Worm (Caenorhabditis elegans) whole organism, L4/young adult: Measurements from ENCODE around the gene Y69A2AR.12.

Source experiments
- W03F9.2 ChIP-seq: fragments of 150-350 bp; optimal IDR thresholded peaks from 2 replicates; lab custom pipeline; 2014; ENCODE audit warnings: missing biosample characterization, missing genetic modification characterization
- dao-5 ChIP-seq: sonication (generic microtip); optimal IDR thresholded peaks from 2 replicates; lab custom pipeline; 2016; ENCODE audit warnings: missing genotype, missing genetic modification characterization, moderate library complexity, missing compliant biosample characterization
- him-1 ChIP-seq: sonication (generic microtip); optimal IDR thresholded peaks from 2 replicates; lab custom pipeline; 2016; ENCODE audit warnings: missing genotype, missing genetic modification reagents, missing genetic modification characterization, missing compliant biosample characterization

Y69A2AR.12 gene

DNA sequence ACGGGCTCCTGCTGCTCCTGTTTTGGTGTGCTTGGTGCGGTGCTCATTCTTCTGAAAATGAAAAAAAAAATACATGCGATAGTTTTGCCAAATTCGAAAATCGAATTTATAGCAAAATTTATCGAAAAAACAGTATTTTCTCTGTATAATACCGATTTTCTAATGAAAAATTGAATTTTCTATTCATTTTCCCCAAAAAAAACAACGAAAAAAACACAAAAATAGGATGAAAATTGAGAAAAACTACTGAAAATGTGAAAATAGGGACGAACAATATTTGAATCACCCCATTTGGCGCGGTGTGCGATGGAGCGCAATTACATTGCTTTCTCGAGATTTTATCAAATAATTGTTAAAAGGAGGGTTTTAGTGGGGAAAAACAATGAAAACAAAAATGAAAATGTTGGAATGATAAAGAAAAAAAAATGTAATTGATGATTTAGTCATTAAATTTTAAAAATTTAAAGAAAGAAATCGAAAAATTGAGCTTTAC is 44.6 kb downstream of the Y69A2AR.12 start, which contains the start of gene Y69A2AR.28:
Gene Y69A2AR.28 (minus strand): TSS at position 51 of the 493 bp plus-strand sequence.
- TF ChIP-seq W03F9.2 (tag; lab: Kevin White, UChicago) (no peak), dao-5 (tag; lab: Kevin White, UChicago) (no peak), him-1 (tag; lab: Kevin White, UChicago) (no peak)

DNA sequence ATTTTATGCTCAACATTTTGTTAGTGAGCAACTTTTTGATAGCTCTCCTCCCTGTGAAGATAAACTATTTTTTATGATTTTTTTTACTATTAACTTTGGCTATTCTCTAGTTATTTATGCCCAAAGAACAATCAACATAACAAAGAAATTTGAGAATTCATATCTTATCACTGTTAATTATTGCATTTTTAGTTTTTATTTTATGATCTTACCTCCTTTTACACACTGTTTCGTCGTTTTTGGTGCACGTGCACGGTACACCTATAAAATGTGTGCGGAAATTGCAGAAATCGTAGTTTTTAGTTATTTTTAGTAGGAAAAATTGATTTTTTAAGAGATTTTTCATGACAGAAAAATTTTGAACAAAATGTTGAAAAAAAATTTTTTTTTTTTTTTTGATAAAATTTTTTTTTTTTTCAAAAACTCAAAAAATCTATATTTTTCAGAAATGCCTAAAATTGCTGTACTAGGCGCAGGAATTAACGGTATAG is 45.4 kb downstream of the Y69A2AR.12 start, which contains the start of gene daao-1:
Gene daao-1 (plus strand): TSS at position 441 of the 491 bp plus-strand sequence.
- no peak for TF ChIP-seq dao-5 (tag; lab: Kevin White, UChicago)

DNA sequence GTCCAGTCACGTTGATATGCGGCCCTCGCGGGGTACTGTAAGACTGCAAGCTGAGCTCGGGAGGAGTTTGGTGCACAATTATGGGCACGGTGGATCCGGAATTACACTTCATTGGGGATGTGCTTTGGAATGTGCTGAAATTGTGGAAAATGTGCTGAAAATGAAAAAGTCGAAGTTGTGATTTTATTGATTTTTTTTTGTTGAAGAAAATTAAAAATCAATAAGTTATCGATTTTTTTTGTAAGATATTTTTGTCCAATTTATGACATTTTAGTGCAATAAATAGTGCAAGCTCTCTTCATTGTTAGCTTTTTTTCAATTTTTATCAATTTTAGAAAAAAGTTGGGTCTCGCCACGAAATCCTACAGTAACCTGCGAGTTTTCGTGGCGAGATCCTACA is 48.4 kb downstream of the Y69A2AR.12 start:
- TF ChIP-seq dao-5 (tag; lab: Kevin White, UChicago): no peak

DNA sequence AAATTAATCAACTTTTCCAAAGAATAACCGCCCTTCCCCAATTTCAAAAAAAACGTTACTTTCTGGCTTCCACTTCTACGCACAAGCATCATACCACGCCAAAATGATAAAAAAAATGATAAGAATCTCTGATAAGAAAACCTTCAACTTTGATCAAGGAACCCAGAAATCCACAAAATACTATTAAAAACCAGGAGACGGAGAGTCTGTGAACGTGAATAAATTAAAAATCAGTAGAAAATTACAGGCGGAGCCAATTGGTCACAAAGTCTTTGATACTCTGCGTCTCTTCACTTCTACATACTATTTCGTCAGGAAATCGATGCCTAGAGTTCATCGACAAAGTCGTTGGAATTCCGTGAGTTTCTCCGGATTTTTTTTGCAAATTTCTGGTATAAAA is 50.2 kb downstream of the Y69A2AR.12 start, which contains the start of gene smf-3:
Gene smf-3 (plus strand): TSS at position 259 of the 400 bp plus-strand sequence.
- TF ChIP-seq W03F9.2 (tag; lab: Kevin White, UChicago) (no peak), dao-5 (tag; lab: Kevin White, UChicago) (no peak), him-1 (tag; lab: Kevin White, UChicago) (no peak)
